Worm (Caenorhabditis elegans): Measurements from ENCODE around the gene olrn-1.

- TF ChIP-seq jun-1 (tag; optimal IDR thresholded peaks at IDR 0.05) (no peak), aly-2 (tag; optimal IDR thresholded peaks at IDR 0.05) (no peak)
Observed at ce11 chrX:15593366-15593765, 55.9 kb downstream of the olrn-1 start.

All from whole organism, L4 larva.